Worm (Caenorhabditis elegans) whole organism, L4 larva: ENCODE measurements around the gene M153.3.

ENCODE experiments used
- F10B5.3 ChIP-seq: sonication (generic microtip); optimal IDR thresholded peaks from 2 replicates; lab custom pipeline; 2016; ENCODE audit warnings: mild to moderate bottlenecking, missing genetic modification characterization, missing compliant biosample characterization
- F49E8.2 ChIP-seq: sonication (generic microtip); optimal IDR thresholded peaks from 2 replicates; lab custom pipeline; 2016; ENCODE audit warnings: missing compliant biosample characterization, mild to moderate bottlenecking, missing genetic modification characterization, borderline replicate concordance
- R02D3.7 ChIP-seq: fragments of 150-350 bp; sonication (generic microtip); optimal IDR thresholded peaks from 3 replicates; lab custom pipeline; 2014; ENCODE audit warnings: missing biosample characterization, missing genetic modification characterization
- T20F7.1 ChIP-seq: fragments of 200-800 bp; sonication (Bioruptor generic); optimal IDR thresholded peaks from 2 replicates; lab custom pipeline; 2018; ENCODE audit warnings: mild to moderate bottlenecking, missing genetic modification characterization, missing compliant biosample characterization
- T26A8.4 ChIP-seq: fragments of 200-800 bp; sonication (Bioruptor generic); IDR thresholded peaks from 2 replicates; pipeline ENCODE4 v1.3.6; 2022; ENCODE audit warnings: missing genetic modification characterization, missing compliant biosample characterization
- Y75B8A.6 ChIP-seq: fragments of 200-800 bp; sonication (Bioruptor generic); IDR thresholded peaks from 2 replicates; pipeline ENCODE4 v1.3.6; 2022; ENCODE audit warnings: missing genetic modification reagents, missing genetic modification characterization, missing compliant biosample characterization
- aha-1 ChIP-seq: fragments of 150-350 bp; peaks from one replicate; lab custom pipeline; 2014; ENCODE audit warnings: missing biosample characterization, missing genetic modification characterization
- ceh-62 ChIP-seq: sonication (generic microtip); optimal IDR thresholded peaks from 2 replicates; lab custom pipeline; 2017; ENCODE audit warnings: missing biosample characterization, missing genetic modification characterization
- ceh-82 ChIP-seq: sonication (generic microtip); optimal IDR thresholded peaks from 2 replicates; lab custom pipeline; 2017; ENCODE audit warnings: missing biosample characterization, missing genetic modification characterization
- ces-1 ChIP-seq: fragments of 150-350 bp; sonication (generic microtip); optimal IDR thresholded peaks from 4 replicates; lab custom pipeline; 2014; ENCODE audit warnings: missing biosample characterization, missing genetic modification reagents, missing genetic modification characterization
- daf-12 ChIP-seq: fragments of 150-350 bp; optimal IDR thresholded peaks from 2 replicates; lab custom pipeline; 2014; ENCODE audit warnings: missing biosample characterization, missing genetic modification reagents, missing genetic modification characterization
- daf-16 ChIP-seq, 3 experiments: sonication (generic microtip); optimal IDR thresholded peaks; 2 replicates each; lab custom pipeline; 2016 to 2017; ENCODE audit warnings: missing genetic modification characterization in 3 of 3, missing genetic modification reagents in 3 of 3, mild to moderate bottlenecking in 2 of 3, missing compliant biosample characterization in 2 of 3, missing biosample characterization in 1 of 3, moderate library complexity in 1 of 3
- dmd-6 ChIP-seq: fragments of 200-800 bp; sonication (Bioruptor generic); IDR thresholded peaks from 2 replicates; pipeline ENCODE4 v1.3.6; 2022; ENCODE audit warnings: missing genetic modification reagents, missing genetic modification characterization, missing compliant biosample characterization
- dmd-8 ChIP-seq: fragments of 200-800 bp; sonication (Bioruptor generic); IDR thresholded peaks from 2 replicates; pipeline ENCODE4 v1.3.6; 2022; ENCODE audit warnings: missing genetic modification characterization, missing compliant biosample characterization
- dve-1 ChIP-seq: sonication (generic microtip); optimal IDR thresholded peaks from 2 replicates; lab custom pipeline; 2017; ENCODE audit warnings: antibody characterized with exemption, mild to moderate bottlenecking, missing genetic modification characterization, missing compliant biosample characterization; ENCODE audit not compliant: insufficient read depth
- egl-43 ChIP-seq: fragments of 200-800 bp; sonication (Bioruptor generic); IDR thresholded peaks from 2 replicates; pipeline ENCODE4 v1.3.6; 2022; ENCODE audit warnings: missing genetic modification reagents, missing genetic modification characterization, missing compliant biosample characterization
- hlh-11 ChIP-seq: fragments of 200-800 bp; sonication (Bioruptor generic); optimal IDR thresholded peaks from 2 replicates; lab custom pipeline; 2018; ENCODE audit warnings: mild to moderate bottlenecking, missing genetic modification characterization, missing compliant biosample characterization
- hlh-30 ChIP-seq: sonication (generic microtip); optimal IDR thresholded peaks from 2 replicates; lab custom pipeline; 2017; ENCODE audit warnings: antibody characterized with exemption, mild to moderate bottlenecking, missing genetic modification characterization, missing compliant biosample characterization; ENCODE audit not compliant: insufficient read depth
- lim-7 ChIP-seq: fragments of 200-800 bp; sonication (Bioruptor generic); IDR thresholded peaks from 2 replicates; pipeline ENCODE4 v1.3.6; 2022; ENCODE audit warnings: missing genetic modification characterization, missing compliant biosample characterization
- lin-1 ChIP-seq: fragments of 200-800 bp; sonication (Bioruptor generic); IDR thresholded peaks from 2 replicates; pipeline ENCODE4 v1.3.6; 2022; ENCODE audit warnings: missing genetic modification reagents, missing genetic modification characterization, missing compliant biosample characterization
- lsy-2 ChIP-seq, 2 experiments: fragments of 150-350 bp in 1 of 2; sonication (generic microtip) in 1 of 2; optimal IDR thresholded peaks; 2 replicates each; lab custom pipeline; 2014 to 2017; ENCODE audit warnings: missing biosample characterization in 2 of 2, missing genetic modification characterization in 2 of 2
- madf-9 ChIP-seq: fragments of 200-800 bp; sonication (Bioruptor generic); conservative IDR thresholded peaks from 2 replicates; pipeline ENCODE4 v1.3.6; 2022; ENCODE audit warnings: missing genetic modification reagents, missing genetic modification characterization, missing compliant biosample characterization
- mdl-1 ChIP-seq, 2 experiments: fragments of 150-350 bp in 1 of 2; sonication (generic microtip) in 1 of 2; optimal IDR thresholded peaks; 2 replicates each; lab custom pipeline; 2014 to 2017; ENCODE audit warnings: missing biosample characterization in 2 of 2, missing genetic modification characterization in 2 of 2
- mdt-29 ChIP-seq: fragments of 200-800 bp; sonication (Bioruptor generic); IDR thresholded peaks from 2 replicates; pipeline ENCODE4 v1.3.6; 2022; ENCODE audit warnings: missing genetic modification reagents, missing genetic modification characterization, missing compliant biosample characterization
- mep-1 ChIP-seq: fragments of 150-350 bp; sonication (generic microtip); optimal IDR thresholded peaks from 3 replicates; lab custom pipeline; 2014; ENCODE audit warnings: missing biosample characterization, missing genetic modification characterization
- nhr-25 ChIP-seq: sonication (generic microtip); optimal IDR thresholded peaks from 2 replicates; lab custom pipeline; 2017; ENCODE audit warnings: missing genetic modification characterization, mild to moderate bottlenecking, missing compliant biosample characterization, antibody characterized with exemption, moderate library complexity, borderline replicate concordance; ENCODE audit not compliant: insufficient read depth
- nhr-28 ChIP-seq: fragments of 150-350 bp; optimal IDR thresholded peaks from 2 replicates; lab custom pipeline; 2014; ENCODE audit warnings: missing biosample characterization, missing genetic modification characterization
- nhr-41 ChIP-seq: fragments of 200-800 bp; sonication (Bioruptor generic); IDR thresholded peaks from 2 replicates; pipeline ENCODE4 v1.3.6; 2022; ENCODE audit warnings: missing genetic modification reagents, missing genetic modification characterization, missing compliant biosample characterization
- nhr-48 ChIP-seq: sonication (generic microtip); optimal IDR thresholded peaks from 2 replicates; lab custom pipeline; 2016; ENCODE audit warnings: mild to moderate bottlenecking, missing genetic modification characterization, missing compliant biosample characterization
- nhr-6 ChIP-seq: fragments of 150-350 bp; optimal IDR thresholded peaks from 2 replicates; lab custom pipeline; 2014; ENCODE audit warnings: missing biosample characterization, missing genetic modification characterization
- pha-4 ChIP-seq, 2 experiments: fragments of 150-350 bp in 1 of 2; fragments of 200-800 bp in 1 of 2; sonication (Bioruptor generic) in 1 of 2; IDR thresholded peaks in 1 of 2; optimal IDR thresholded peaks in 1 of 2; 2 replicates each; pipeline versions ENCODE4 v1.3.6 to Lab custom; 2014 to 2022; ENCODE audit warnings: missing genetic modification characterization in 2 of 2, missing genetic modification reagents in 2 of 2, missing biosample characterization in 1 of 2, missing compliant biosample characterization in 1 of 2
- php-3 ChIP-seq: fragments of 200-800 bp; sonication (Bioruptor generic); IDR thresholded peaks from 2 replicates; pipeline ENCODE4 v1.3.6; 2022; ENCODE audit warnings: missing genetic modification reagents, missing genetic modification characterization, missing compliant biosample characterization
- pqm-1 ChIP-seq: sonication (generic microtip); optimal IDR thresholded peaks from 2 replicates; lab custom pipeline; 2017; ENCODE audit warnings: missing biosample characterization, missing genetic modification characterization
- rbr-2 ChIP-seq: sonication (generic microtip); optimal IDR thresholded peaks from 2 replicates; lab custom pipeline; 2016; ENCODE audit warnings: missing genotype, missing genetic modification characterization, missing compliant biosample characterization
- set-16 ChIP-seq: fragments of 200-800 bp; sonication (Bioruptor generic); IDR thresholded peaks from 2 replicates; pipeline ENCODE4 v1.3.6; 2022; ENCODE audit warnings: missing genetic modification reagents, missing genetic modification characterization, missing compliant biosample characterization
- snpc-4 ChIP-seq: fragments of 150-350 bp; optimal IDR thresholded peaks from 2 replicates; lab custom pipeline; 2014; ENCODE audit warnings: missing biosample characterization, missing genetic modification characterization
- tag-97 ChIP-seq: fragments of 200-800 bp; sonication (Bioruptor generic); IDR thresholded peaks from 2 replicates; pipeline ENCODE4 v1.3.6; 2022; ENCODE audit warnings: missing genetic modification characterization, missing compliant biosample characterization
- tra-1 ChIP-seq: fragments of 200-800 bp; sonication (Bioruptor generic); IDR thresholded peaks from 2 replicates; pipeline ENCODE4 v1.3.6; 2022; ENCODE audit warnings: missing genetic modification reagents, missing genetic modification characterization, missing compliant biosample characterization
- unc-62 ChIP-seq, 3 experiments: fragments of 150-350 bp in 1 of 3; sonication (generic microtip); optimal IDR thresholded peaks in 2 of 3; peaks in 1 of 3; 1 replicate in 1 of 3; 2 replicates in 2 of 3; lab custom pipeline; 2014 to 2017; ENCODE audit warnings: missing biosample characterization in 3 of 3, missing genetic modification characterization in 3 of 3, missing genetic modification reagents in 3 of 3, missing genotype in 1 of 3
- vab-7 ChIP-seq: fragments of 200-800 bp; sonication (Bioruptor generic); IDR thresholded peaks from 2 replicates; pipeline ENCODE4 v1.3.6; 2022; ENCODE audit warnings: missing genetic modification reagents, missing genetic modification characterization, missing compliant biosample characterization
- zfp-3 ChIP-seq: fragments of 200-800 bp; sonication (Bioruptor generic); conservative IDR thresholded peaks from 2 replicates; pipeline ENCODE4 v1.3.6; 2022; ENCODE audit warnings: missing genetic modification reagents, missing genetic modification characterization, missing compliant biosample characterization
- zip-2 ChIP-seq: fragments of 150-350 bp; optimal IDR thresholded peaks from 2 replicates; lab custom pipeline; 2014; ENCODE audit warnings: missing biosample characterization, missing genetic modification characterization
- ztf-7 ChIP-seq: fragments of 150-350 bp; optimal IDR thresholded peaks from 2 replicates; lab custom pipeline; 2014; ENCODE audit warnings: missing biosample characterization, missing genetic modification characterization

Gene M153.3

ce11 chrX:12180681-12181080 is 38.0 kb downstream of the M153.3 start (continued):
- TF ChIP-seq pqm-1 (tag; lab: Kevin White, UChicago) (no peak), hlh-30 (no peak), ceh-62 (tag; lab: Kevin White, UChicago) (no peak), zip-2 (tag; lab: Kevin White, UChicago) (no peak), nhr-48 (peak; percentile 22), lin-1 (GFP tag; lab: Robert Waterston, UW) (no peak), egl-43 (GFP tag; lab: Robert Waterston, UW) (no peak), lsy-2 (tag; optimal IDR thresholded peaks at IDR 0.05; lab: Kevin White, UChicago) (peak in 1 of 2 experiments; percentile 28), mdt-29 (GFP tag; lab: Robert Waterston, UW) (no peak)

DNA sequence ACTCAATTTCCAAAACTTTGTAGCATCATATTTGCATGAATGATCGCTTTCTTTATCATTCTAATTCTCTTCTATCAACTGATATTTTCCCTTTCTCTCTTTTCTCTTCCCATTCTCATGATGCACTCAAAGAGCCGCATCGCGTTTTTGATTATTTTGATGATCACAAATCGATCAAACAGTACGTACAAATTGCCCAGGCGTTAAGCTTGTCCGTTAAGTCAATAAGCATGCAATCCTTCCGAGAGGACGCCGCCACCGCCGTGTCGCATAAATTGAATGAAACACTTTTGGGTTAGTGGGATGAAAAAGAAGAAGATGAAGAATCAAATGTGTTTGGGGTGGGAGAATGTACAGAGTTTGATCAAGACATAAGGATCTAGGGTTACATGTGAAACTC is 38.9 kb downstream of the M153.3 start:
- no peak for TF ChIP-seq F49E8.2 (tag; lab: Kevin White, UChicago)
- peak; percentile 41 for TF ChIP-seq hlh-11
- TF ChIP-seq php-3 (GFP tag; lab: Robert Waterston, UW), result no peak
- TF ChIP-seq R02D3.7 (tag; lab: Kevin White, UChicago), result no peak
- TF ChIP-seq daf-16 (GFP tag; optimal IDR thresholded peaks at IDR 0.05; lab: Kevin White, UChicago), result no peak
- TF ChIP-seq daf-16 (tag; optimal IDR thresholded peaks at IDR 0.05; lab: Kevin White, UChicago), result peak; percentile 13
- peak; percentile 11 for TF ChIP-seq nhr-28 (tag; lab: Kevin White, UChicago)
- TF ChIP-seq nhr-41, result no peak
- 0 out of 2 replicates have a peak, but pooled peaks have one; percentile 30 for TF ChIP-seq dmd-6 (GFP tag; lab: Robert Waterston, UW)
- no peak for TF ChIP-seq unc-62 (GFP tag; optimal IDR thresholded peaks at IDR 0.05 in 1 of 2; lab: Kevin White, UChicago)
- no peak for TF ChIP-seq unc-62 (tag; optimal IDR thresholded peaks at IDR 0.05; lab: Kevin White, UChicago)
- peak; percentile 12 for TF ChIP-seq nhr-25 (tag; lab: Kevin White, UChicago)
- TF ChIP-seq T26A8.4, result no peak
- peak; percentile 57 for TF ChIP-seq dve-1 (tag; lab: Kevin White, UChicago)
- TF ChIP-seq ztf-7 (tag; lab: Kevin White, UChicago), result no peak
- no peak for TF ChIP-seq ces-1 (GFP tag; lab: Kevin White, UChicago)
- no peak for TF ChIP-seq zfp-3
- TF ChIP-seq dmd-8 (GFP tag; lab: Robert Waterston, UW), result no peak
- TF ChIP-seq madf-9 (GFP tag; lab: Robert Waterston, UW), result no peak
- peak; percentile 25 for TF ChIP-seq hlh-30

- TF ChIP-seq tra-1 (GFP tag; lab: Robert Waterston, UW) (0 out of 2 replicates have a peak, but pooled peaks have one; percentile 13), hlh-30 (peak; percentile 29), F49E8.2 (tag; lab: Kevin White, UChicago) (no peak), ceh-82 (no peak), hlh-11 (peak; percentile 12), pqm-1 (tag; lab: Kevin White, UChicago) (no peak), set-16 (no peak), php-3 (GFP tag; lab: Robert Waterston, UW) (no peak), vab-7 (GFP tag; lab: Robert Waterston, UW) (no peak), T20F7.1 (no peak), rbr-2 (peak; percentile 16), dmd-6 (GFP tag; lab: Robert Waterston, UW) (peak; percentile 28; the same call in 1 of the 2 replicates), F10B5.3 (tag; lab: Kevin White, UChicago) (no peak), mep-1 (tag; lab: Kevin White, UChicago) (no peak), aha-1 (tag; lab: Kevin White, UChicago) (peak; percentile 78), lim-7 (no peak), daf-12 (no peak), pha-4 (GFP tag; IDR thresholded peaks at IDR 0.05; lab: Robert Waterston, UW) (no peak), pha-4 (tag; optimal IDR thresholded peaks at IDR 0.05; lab: Kevin White, UChicago) (no peak), unc-62 (GFP tag; optimal IDR thresholded peaks at IDR 0.05 in 1 of 2; lab: Kevin White, UChicago) (peak in 1 of 2 experiments; percentile 97), unc-62 (tag; optimal IDR thresholded peaks at IDR 0.05; lab: Kevin White, UChicago) (no peak), tag-97 (GFP tag; lab: Robert Waterston, UW) (no peak), Y75B8A.6 (GFP tag; lab: Robert Waterston, UW) (no peak), nhr-25 (tag; lab: Kevin White, UChicago) (no peak), snpc-4 (tag; lab: Kevin White, UChicago) (no peak), mdl-1 (tag; optimal IDR thresholded peaks at IDR 0.05; lab: Kevin White, UChicago) (peak in 1 of 2 experiments; percentile 31), nhr-6 (tag; lab: Kevin White, UChicago) (no peak)
Observed at ce11 chrX:12182684-12183477, 40.2 kb downstream of the M153.3 start.
